Worm (Caenorhabditis elegans): ENCODE data around the gene W07G4.5.
A peak's percentile ranks its signal among the peaks of the same experiment; 100 is the strongest.

The W07G4.5 gene

ce11 chrV:13047574-13048030 lies at the start of gene W07G4.5:
W07G4.5 (plus strand) TSS chrV:13047980.
- TF ChIP-seq Y55F3AM.14 (GFP tag; optimal IDR thresholded peaks at IDR 0.05) (no peak), sem-4 (tag; optimal IDR thresholded peaks at IDR 0.05) (no peak), C34F6.9 (tag; optimal IDR thresholded peaks at IDR 0.05) (no peak), crh-2 (tag; optimal IDR thresholded peaks at IDR 0.05) (peak; percentile 54), zag-1 (tag; optimal IDR thresholded peaks at IDR 0.05) (no peak), snpc-4 (tag; optimal IDR thresholded peaks at IDR 0.05) (no peak), nhr-21 (tag; optimal IDR thresholded peaks at IDR 0.05) (no peak), lsy-2 (tag; optimal IDR thresholded peaks at IDR 0.05) (no peak), F13H6.1 (tag; optimal IDR thresholded peaks at IDR 0.05) (no peak), sma-9 (GFP tag; optimal IDR thresholded peaks at IDR 0.05) (peak; percentile 38), sma-9 (tag; optimal IDR thresholded peaks at IDR 0.05) (no peak), elt-1 (tag; optimal IDR thresholded peaks at IDR 0.05) (no peak), ceh-16 (tag; optimal IDR thresholded peaks at IDR 0.05) (no peak), sma-3 (GFP tag; optimal IDR thresholded peaks at IDR 0.05) (no peak), unc-39 (tag; optimal IDR thresholded peaks at IDR 0.05) (no peak), nhr-23 (tag; optimal IDR thresholded peaks at IDR 0.05) (no peak), nhr-11 (tag; optimal IDR thresholded peaks at IDR 0.05) (no peak), fos-1 (tag; optimal IDR thresholded peaks at IDR 0.05) (peak; percentile 26)

ce11 chrV:12999559-12999958 lies 48.2 kb upstream of the W07G4.5 start, which contains the start of gene far-4:
far-4 (minus strand) TSS chrV:12999659.
- TF ChIP-seq ceh-16 (tag; optimal IDR thresholded peaks at IDR 0.05): no peak
- no peak for TF ChIP-seq egl-27 (tag; optimal IDR thresholded peaks at IDR 0.05)
- no peak for TF ChIP-seq nhr-12 (tag; optimal IDR thresholded peaks at IDR 0.05)
- no peak for TF ChIP-seq nhr-11 (tag; optimal IDR thresholded peaks at IDR 0.05)
- no peak for TF ChIP-seq C34F6.9 (tag; optimal IDR thresholded peaks at IDR 0.05)
- no peak for TF ChIP-seq unc-62 (GFP tag; optimal IDR thresholded peaks at IDR 0.05)
- TF ChIP-seq nhr-6 (tag; optimal IDR thresholded peaks at IDR 0.05): no peak
- no peak for TF ChIP-seq lsy-2 (tag; optimal IDR thresholded peaks at IDR 0.05)
- no peak for TF ChIP-seq zag-1 (tag; optimal IDR thresholded peaks at IDR 0.05)
- no peak for TF ChIP-seq nhr-21 (tag; optimal IDR thresholded peaks at IDR 0.05)
- TF ChIP-seq nhr-237 (tag; optimal IDR thresholded peaks at IDR 0.05): no peak
- no peak for TF ChIP-seq crh-2 (tag; optimal IDR thresholded peaks at IDR 0.05)
- no peak for TF ChIP-seq mdl-1 (tag; optimal IDR thresholded peaks at IDR 0.05)
- TF ChIP-seq nhr-25 (tag; optimal IDR thresholded peaks at IDR 0.05): no peak
- no peak for TF ChIP-seq F13H6.1 (tag; optimal IDR thresholded peaks at IDR 0.05)
- TF ChIP-seq lin-11 (tag; optimal IDR thresholded peaks at IDR 0.05): no peak
- no peak for TF ChIP-seq ceh-82 (tag; optimal IDR thresholded peaks at IDR 0.05)
- no peak for TF ChIP-seq ama-1 (optimal IDR thresholded peaks at IDR 0.05)
- TF ChIP-seq blmp-1 (tag; optimal IDR thresholded peaks at IDR 0.05; ENCODE audit: insufficient read depth): no peak

- TF ChIP-seq egl-27 (tag; optimal IDR thresholded peaks at IDR 0.05): no peak
- TF ChIP-seq skn-1 (tag; optimal IDR thresholded peaks at IDR 0.05): no peak
- TF ChIP-seq nhr-21 (tag; optimal IDR thresholded peaks at IDR 0.05): no peak
- TF ChIP-seq elt-1 (tag; optimal IDR thresholded peaks at IDR 0.05): no peak
- no peak for TF ChIP-seq Y55F3AM.14 (GFP tag; optimal IDR thresholded peaks at IDR 0.05)
- TF ChIP-seq nhr-237 (tag; optimal IDR thresholded peaks at IDR 0.05): no peak
- TF ChIP-seq sem-4 (tag; optimal IDR thresholded peaks at IDR 0.05): no peak
- TF ChIP-seq ztf-11 (tag; optimal IDR thresholded peaks at IDR 0.05): no peak
- TF ChIP-seq elt-3 (tag; optimal IDR thresholded peaks at IDR 0.05): no peak
These were observed 47.7 kb upstream of the W07G4.5 start for ce11 chrV:13000068-13000467.

- TF ChIP-seq aly-2 (tag; optimal IDR thresholded peaks at IDR 0.05) (no peak), nhr-129 (tag; optimal IDR thresholded peaks at IDR 0.05) (no peak), nhr-23 (tag; optimal IDR thresholded peaks at IDR 0.05) (no peak), sem-4 (tag; optimal IDR thresholded peaks at IDR 0.05) (no peak), nhr-10 (tag; optimal IDR thresholded peaks at IDR 0.05) (no peak), fos-1 (tag; optimal IDR thresholded peaks at IDR 0.05) (peak; percentile 27), C34F6.9 (tag; optimal IDR thresholded peaks at IDR 0.05) (no peak), elt-3 (tag; optimal IDR thresholded peaks at IDR 0.05) (no peak)
These were observed 45.7 kb upstream of the W07G4.5 start, which contains the start of gene inft-2 for ce11 chrV:13002070-13002469. inft-2 (plus strand) TSS chrV:13002317.

ce11 chrV:13003378-13003777 lies 44.4 kb upstream of the W07G4.5 start:
- TF ChIP-seq nhr-10 (tag; optimal IDR thresholded peaks at IDR 0.05) (no peak), elt-1 (tag; optimal IDR thresholded peaks at IDR 0.05) (no peak), nhr-23 (tag; optimal IDR thresholded peaks at IDR 0.05) (no peak), C34F6.9 (tag; optimal IDR thresholded peaks at IDR 0.05) (peak; percentile 57), nhr-21 (tag; optimal IDR thresholded peaks at IDR 0.05) (peak; percentile 57), ztf-11 (tag; optimal IDR thresholded peaks at IDR 0.05) (no peak), elt-3 (tag; optimal IDR thresholded peaks at IDR 0.05) (no peak), unc-62 (GFP tag; optimal IDR thresholded peaks at IDR 0.05) (no peak), ztf-1 (GFP tag; conservative IDR thresholded peaks at IDR 0.05) (no peak), nhr-237 (tag; optimal IDR thresholded peaks at IDR 0.05) (no peak), fos-1 (tag; optimal IDR thresholded peaks at IDR 0.05) (peak; percentile 51), snpc-4 (tag; optimal IDR thresholded peaks at IDR 0.05) (peak; percentile 6), nhr-77 (tag; optimal IDR thresholded peaks at IDR 0.05) (no peak), dmd-4 (tag; optimal IDR thresholded peaks at IDR 0.05) (no peak), nhr-11 (tag; optimal IDR thresholded peaks at IDR 0.05) (no peak), lsy-2 (tag; optimal IDR thresholded peaks at IDR 0.05) (peak; percentile 52 to 63), unc-39 (tag; optimal IDR thresholded peaks at IDR 0.05) (no peak), mdl-1 (tag; optimal IDR thresholded peaks at IDR 0.05) (peak in 1 of 2 experiments; percentile 5), Y55F3AM.14 (GFP tag; optimal IDR thresholded peaks at IDR 0.05) (peak; percentile 1), skn-1 (tag; optimal IDR thresholded peaks at IDR 0.05) (no peak), R02D3.7 (tag; optimal IDR thresholded peaks at IDR 0.05) (no peak), alr-1 (tag; optimal IDR thresholded peaks at IDR 0.05) (no peak), nhr-129 (tag; optimal IDR thresholded peaks at IDR 0.05) (peak; percentile 93), ztf-4 (tag; optimal IDR thresholded peaks at IDR 0.05) (no peak), blmp-1 (tag; optimal IDR thresholded peaks at IDR 0.05; ENCODE audit: insufficient read depth) (no peak), lin-13 (GFP tag; optimal IDR thresholded peaks at IDR 0.05) (no peak), nhr-25 (tag; optimal IDR thresholded peaks at IDR 0.05) (peak; percentile 46)

All from whole organism, L2 larva.